Worm (Caenorhabditis elegans) whole organism, L2 larva: ENCODE results near the gene R12C12.5.
"Not testable (repeated sequence)": the region's sequence is repeated elsewhere in the genome, so short reads cannot be mapped to it uniquely, and the experiment has no call there.

ENCODE experiments used
- Y55F3AM.14 ChIP-seq: fragments of 200-800 bp; sonication (Bioruptor generic); optimal IDR thresholded peaks from 2 replicates; lab custom pipeline; 2018; ENCODE audit warnings: mild to moderate bottlenecking, missing genetic modification characterization, missing compliant biosample characterization
- alr-1 ChIP-seq: fragments of 150-350 bp; optimal IDR thresholded peaks from 2 replicates; lab custom pipeline; 2014; ENCODE audit warnings: missing biosample characterization, missing genetic modification characterization
- aly-2 ChIP-seq: fragments of 150-350 bp; optimal IDR thresholded peaks from 2 replicates; lab custom pipeline; 2014; ENCODE audit warnings: missing biosample characterization, missing genetic modification characterization
- ama-1 ChIP-seq: fragments of 150-350 bp; optimal IDR thresholded peaks from 2 replicates; lab custom pipeline; 2018; ENCODE audit warnings: inconsistent platforms
- blmp-1 ChIP-seq: sonication (generic microtip); optimal IDR thresholded peaks from 2 replicates; lab custom pipeline; 2017; ENCODE audit warnings: missing genetic modification characterization, mild to moderate bottlenecking, missing compliant biosample characterization, antibody characterized with exemption, moderate library complexity; ENCODE audit not compliant: insufficient read depth
- ceh-16 ChIP-seq: fragments of 150-350 bp; optimal IDR thresholded peaks from 2 replicates; lab custom pipeline; 2014; ENCODE audit warnings: missing biosample characterization, missing genetic modification characterization
- crh-2 ChIP-seq: sonication (generic microtip); optimal IDR thresholded peaks from 2 replicates; lab custom pipeline; 2017; ENCODE audit warnings: missing biosample characterization, missing genetic modification characterization
- egl-27 ChIP-seq: sonication (generic microtip); optimal IDR thresholded peaks from 3 replicates; lab custom pipeline; 2017; ENCODE audit warnings: missing biosample characterization, missing genetic modification reagents, missing genetic modification characterization
- elt-1 ChIP-seq: fragments of 150-350 bp; optimal IDR thresholded peaks from 2 replicates; lab custom pipeline; 2014; ENCODE audit warnings: missing biosample characterization, missing genetic modification characterization
- elt-3 ChIP-seq: sonication (generic microtip); optimal IDR thresholded peaks from 2 replicates; lab custom pipeline; 2017; ENCODE audit warnings: missing biosample characterization, missing genetic modification characterization
- lin-13 ChIP-seq: fragments of 150-350 bp; optimal IDR thresholded peaks from 2 replicates; lab custom pipeline; 2014; ENCODE audit warnings: missing biosample characterization, missing genetic modification reagents, missing genetic modification characterization
- lin-39 ChIP-seq: fragments of 150-350 bp; optimal IDR thresholded peaks from 2 replicates; lab custom pipeline; 2014; ENCODE audit warnings: missing biosample characterization, missing genetic modification reagents, missing genetic modification characterization
- lsy-2 ChIP-seq, 2 experiments: fragments of 150-350 bp in 1 of 2; sonication (generic microtip) in 1 of 2; optimal IDR thresholded peaks; 2 replicates each; lab custom pipeline; 2014 to 2017; ENCODE audit warnings: missing biosample characterization in 2 of 2, missing genetic modification characterization in 2 of 2
- mab-5 ChIP-seq: fragments of 150-350 bp; optimal IDR thresholded peaks from 2 replicates; lab custom pipeline; 2014; ENCODE audit warnings: missing biosample characterization, missing genetic modification characterization
- nhr-11 ChIP-seq: fragments of 150-350 bp; optimal IDR thresholded peaks from 2 replicates; lab custom pipeline; 2014; ENCODE audit warnings: missing biosample characterization, missing genetic modification characterization
- nhr-129 ChIP-seq: fragments of 150-350 bp; optimal IDR thresholded peaks from 2 replicates; lab custom pipeline; 2014; ENCODE audit warnings: missing biosample characterization, missing genetic modification characterization
- nhr-23 ChIP-seq: fragments of 150-350 bp; optimal IDR thresholded peaks from 2 replicates; lab custom pipeline; 2014; ENCODE audit warnings: missing biosample characterization, missing genetic modification reagents, missing genetic modification characterization
- nhr-25 ChIP-seq: fragments of 150-350 bp; sonication (generic microtip); optimal IDR thresholded peaks from 3 replicates; lab custom pipeline; 2014; ENCODE audit warnings: missing biosample characterization, missing genetic modification characterization
- nhr-6 ChIP-seq: fragments of 150-350 bp; optimal IDR thresholded peaks from 2 replicates; lab custom pipeline; 2014; ENCODE audit warnings: missing biosample characterization, missing genetic modification characterization
- nhr-77 ChIP-seq: fragments of 150-350 bp; optimal IDR thresholded peaks from 2 replicates; lab custom pipeline; 2014; ENCODE audit warnings: missing biosample characterization, missing genetic modification characterization
- peb-1 ChIP-seq: fragments of 150-350 bp; optimal IDR thresholded peaks from 2 replicates; lab custom pipeline; 2014; ENCODE audit warnings: missing biosample characterization, missing genetic modification characterization
- sem-4 ChIP-seq: fragments of 150-350 bp; optimal IDR thresholded peaks from 2 replicates; lab custom pipeline; 2014; ENCODE audit warnings: missing biosample characterization, missing genetic modification reagents, missing genetic modification characterization
- skn-1 ChIP-seq: sonication (generic microtip); optimal IDR thresholded peaks from 2 replicates; lab custom pipeline; 2017; ENCODE audit warnings: missing biosample characterization, missing genetic modification characterization
- sma-3 ChIP-seq: sonication (generic microtip); optimal IDR thresholded peaks from 2 replicates; lab custom pipeline; 2016; ENCODE audit warnings: missing genetic modification reagents, missing genetic modification characterization, missing compliant biosample characterization
- sma-9 ChIP-seq, 2 experiments: fragments of 150-350 bp in 1 of 2; sonication (generic microtip) in 1 of 2; optimal IDR thresholded peaks; 2 replicates each; lab custom pipeline; 2014 to 2016; ENCODE audit warnings: missing genetic modification characterization in 2 of 2, mild to moderate bottlenecking in 1 of 2, missing biosample characterization in 1 of 2, missing compliant biosample characterization in 1 of 2, missing genetic modification reagents in 1 of 2, moderate library complexity in 1 of 2
- unc-55 ChIP-seq: fragments of 150-350 bp; sonication (generic microtip); optimal IDR thresholded peaks from 3 replicates; lab custom pipeline; 2014; ENCODE audit warnings: missing biosample characterization, missing genetic modification reagents, missing genetic modification characterization
- unc-62 ChIP-seq: fragments of 150-350 bp; optimal IDR thresholded peaks from 2 replicates; lab custom pipeline; 2014; ENCODE audit warnings: missing biosample characterization, missing genetic modification reagents, missing genetic modification characterization
- zag-1 ChIP-seq: fragments of 150-350 bp; optimal IDR thresholded peaks from 2 replicates; lab custom pipeline; 2014; ENCODE audit warnings: missing biosample characterization, missing genetic modification characterization
- ztf-1 ChIP-seq: fragments of 200-800 bp; sonication (Bioruptor generic); conservative IDR thresholded peaks from 2 replicates; pipeline ENCODE4 v1.3.6; 2022; ENCODE audit warnings: missing genetic modification characterization, missing compliant biosample characterization
- ztf-4 ChIP-seq: fragments of 150-350 bp; optimal IDR thresholded peaks from 2 replicates; lab custom pipeline; 2014; ENCODE audit warnings: missing biosample characterization, missing genetic modification characterization

The R12C12.5 gene

ce11 chrII:6024879-6025278 lies 20.1 kb downstream of the R12C12.5 start, which contains the start of gene R12C12.9:
TSS of gene R12C12.9 (minus strand) at chrII:6024979.
- no peak for TF ChIP-seq aly-2
- no peak for TF ChIP-seq peb-1 (tag; lab: Kevin White, UChicago)
- no peak for TF ChIP-seq crh-2
- TF ChIP-seq ceh-16 (tag; lab: Kevin White, UChicago) = no peak
- TF ChIP-seq egl-27 = no peak
- no peak for TF ChIP-seq nhr-11 (tag; lab: Kevin White, UChicago)

DNA sequence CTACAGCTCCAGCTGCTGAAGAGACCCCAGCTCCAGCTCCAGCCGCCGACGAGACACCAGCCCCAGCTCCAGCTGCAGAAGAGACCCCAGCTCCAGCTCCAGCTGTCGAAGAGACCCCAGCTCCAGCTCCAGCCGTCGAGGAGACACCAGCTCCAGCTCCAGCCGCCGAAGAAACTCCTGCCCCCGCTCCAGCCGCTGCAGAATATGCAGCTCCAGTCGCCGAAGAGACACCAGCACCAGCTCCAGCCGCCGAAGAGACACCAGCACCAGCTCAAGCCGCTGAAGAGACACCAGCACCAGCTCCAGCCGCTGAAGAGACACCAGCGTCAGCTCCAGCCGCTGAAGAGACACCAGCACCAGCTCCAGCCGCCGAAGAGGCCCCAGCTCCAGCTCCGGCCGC lies 22.4 kb downstream of the R12C12.5 start:
- no peak for TF ChIP-seq ztf-4 (tag; lab: Kevin White, UChicago)
- TF ChIP-seq skn-1 (tag; lab: Kevin White, UChicago) = no peak
- no peak for TF ChIP-seq ama-1 (lab: Kevin White, UChicago)
- no peak for TF ChIP-seq ztf-1 (GFP tag; lab: Robert Waterston, UW)
- no peak for TF ChIP-seq alr-1 (tag; lab: Kevin White, UChicago)
- no peak for TF ChIP-seq nhr-25 (tag; lab: Kevin White, UChicago)
- TF ChIP-seq sem-4 (tag; lab: Kevin White, UChicago) = no peak
- no peak for TF ChIP-seq elt-1

DNA sequence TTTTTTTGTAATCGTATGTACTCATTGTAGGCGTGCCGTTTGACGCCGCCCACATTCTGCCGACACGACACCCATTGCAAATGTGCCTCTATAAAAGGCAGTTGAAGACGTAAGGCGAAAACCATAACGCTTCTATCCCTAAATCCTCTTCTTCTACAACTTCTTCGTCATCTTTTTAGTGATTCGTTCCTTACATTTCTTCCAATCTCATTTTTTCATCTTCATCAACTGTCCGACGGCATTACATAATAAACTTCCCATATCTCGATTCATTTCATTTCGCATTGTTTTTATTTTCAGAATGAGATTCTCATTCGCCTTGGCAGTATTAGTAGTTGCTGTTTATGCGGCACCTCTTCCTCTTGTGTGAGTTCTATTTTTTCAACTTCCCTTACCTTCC lies 24.6 kb downstream of the R12C12.5 start, which contains the start of gene ZK84.1:
ZK84.1 (plus strand) TSS at position 301 of the 400 bp plus-strand sequence.
- TF ChIP-seq lsy-2 (tag; optimal IDR thresholded peaks at IDR 0.05; lab: Kevin White, UChicago) = no peak
- no peak for TF ChIP-seq elt-3 (tag; lab: Kevin White, UChicago)
- no peak for TF ChIP-seq lin-39 (tag; lab: Kevin White, UChicago)
- no peak for TF ChIP-seq alr-1 (tag; lab: Kevin White, UChicago)
- no peak for TF ChIP-seq nhr-25 (tag; lab: Kevin White, UChicago)
- no peak for TF ChIP-seq nhr-23 (tag; lab: Kevin White, UChicago)
- TF ChIP-seq unc-55 (GFP tag; lab: Kevin White, UChicago) = no peak
- TF ChIP-seq egl-27 = no peak
- no peak for TF ChIP-seq nhr-129 (tag; lab: Kevin White, UChicago)
- no peak for TF ChIP-seq lin-13 (GFP tag; lab: Kevin White, UChicago)
- TF ChIP-seq sma-9 (GFP tag; optimal IDR thresholded peaks at IDR 0.05; lab: Kevin White, UChicago) = no peak
- TF ChIP-seq sma-9 (tag; optimal IDR thresholded peaks at IDR 0.05; lab: Kevin White, UChicago) = no peak
- no peak for TF ChIP-seq ama-1 (lab: Kevin White, UChicago)
- no peak for TF ChIP-seq blmp-1 (tag; lab: Kevin White, UChicago)
- no peak for TF ChIP-seq nhr-77 (tag; lab: Kevin White, UChicago)
- no peak for TF ChIP-seq aly-2
- TF ChIP-seq nhr-6 (tag; lab: Kevin White, UChicago) = no peak
- TF ChIP-seq sem-4 (tag; lab: Kevin White, UChicago) = no peak

DNA sequence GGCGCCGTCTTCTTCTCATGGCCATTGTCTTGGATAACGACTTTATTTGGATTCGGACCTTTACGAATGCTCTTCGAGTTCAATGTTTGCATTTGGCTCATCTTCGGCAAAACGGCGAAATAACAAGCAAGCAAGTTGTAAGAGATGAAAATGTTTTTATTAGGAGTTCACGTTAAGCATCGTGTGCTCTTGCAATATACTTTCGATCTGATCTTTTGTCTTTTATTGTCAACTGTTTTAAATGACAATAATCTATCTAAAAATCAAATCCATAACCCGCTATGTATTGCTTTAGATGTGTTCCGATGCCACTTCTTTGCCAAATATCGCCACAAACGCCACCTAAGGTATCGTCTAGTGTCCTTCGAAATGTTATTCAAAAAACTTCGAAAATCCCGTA lies 28.5 kb downstream of the R12C12.5 start, which contains the start of gene ZK84.5:
ZK84.5 (minus strand) TSS at position 101 of the 400 bp plus-strand sequence.
- TF ChIP-seq peb-1 (tag; lab: Kevin White, UChicago) (no peak), lin-39 (tag; lab: Kevin White, UChicago) (no peak), blmp-1 (tag; lab: Kevin White, UChicago) (no peak)

ce11 chrII:6014057-6014456 lies 30.9 kb downstream of the R12C12.5 start, which contains the start of gene ZK84.2:
TSS of gene ZK84.2 (plus strand) at chrII:6014357.
- not testable (repeated sequence) for TF ChIP-seq unc-62 (GFP tag; lab: Kevin White, UChicago); sma-3 (GFP tag; lab: Kevin White, UChicago); zag-1 (tag; lab: Kevin White, UChicago)
- TF ChIP-seq, all 48 proteins: peak for 0; not testable (repeated sequence) for 48

DNA sequence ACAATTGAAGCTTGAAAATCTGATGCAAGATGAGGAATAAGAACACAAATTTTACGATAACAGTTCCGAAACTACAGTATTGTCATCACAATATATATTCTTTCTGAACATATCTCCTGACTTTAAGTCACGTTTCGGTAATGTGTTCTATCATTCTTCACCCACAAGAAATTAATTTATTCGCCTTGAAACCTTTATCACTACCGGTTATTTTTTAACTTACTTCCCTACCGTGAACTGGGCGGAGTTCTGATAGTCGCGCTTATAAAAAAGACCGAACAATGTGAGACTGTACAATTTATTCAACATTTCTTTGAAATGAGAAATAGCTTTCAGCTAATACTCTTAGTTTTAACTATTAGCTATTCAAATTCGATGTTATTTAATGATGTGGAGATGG lies 34.4 kb downstream of the R12C12.5 start, which contains the start of gene ins-20:
ins-20 (plus strand) TSS at position 301 of the 400 bp plus-strand sequence.
- TF ChIP-seq unc-55 (GFP tag; lab: Kevin White, UChicago) = no peak
- TF ChIP-seq nhr-77 (tag; lab: Kevin White, UChicago) = no peak

ce11 chrII:6008887-6009286 lies 36.1 kb downstream of the R12C12.5 start, which contains the start of gene ZK84.4:
TSS of gene ZK84.4 (minus strand) at chrII:6008987.
- not testable (repeated sequence) for TF ChIP-seq mab-5 (tag; lab: Kevin White, UChicago); Y55F3AM.14 (GFP tag; lab: Kevin White, UChicago); skn-1 (tag; lab: Kevin White, UChicago)
- TF ChIP-seq, all 48 proteins: peak for 0; not testable (repeated sequence) for 48
